Worm (Caenorhabditis elegans): ENCODE results near the gene ent-5.

DNA sequence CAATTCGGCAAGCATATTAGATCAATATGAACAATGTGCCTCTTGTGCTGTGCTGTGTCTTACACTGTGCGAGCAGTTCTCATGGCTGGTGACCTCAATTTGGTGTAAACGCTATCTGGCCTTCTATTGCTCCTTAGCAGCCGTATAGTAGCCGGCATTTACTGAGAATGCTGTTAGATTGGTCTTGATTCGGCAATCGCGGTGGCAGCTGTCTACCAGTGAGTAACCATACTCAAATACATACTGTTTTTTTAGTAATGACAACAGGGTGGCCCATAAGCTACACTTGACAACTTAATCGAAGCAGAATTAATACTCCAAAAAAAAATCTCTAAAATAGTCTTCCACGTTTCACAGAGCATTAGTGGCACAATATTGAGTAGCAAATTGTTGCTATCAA lies 1.9 kb downstream of the ent-5 start, which contains the start of gene C46C11.4:
- TF ChIP-seq fkh-10 (GFP tag; optimal IDR thresholded peaks at IDR 0.05): no peak
- TF ChIP-seq C08G9.2 (tag; optimal IDR thresholded peaks at IDR 0.05): no peak
- no peak for TF ChIP-seq ama-1 (optimal IDR thresholded peaks at IDR 0.05)
- no peak for TF ChIP-seq elt-2 (tag; optimal IDR thresholded peaks at IDR 0.05)
- no peak for TF ChIP-seq C38D4.7 (GFP tag; optimal IDR thresholded peaks at IDR 0.05)
- TF ChIP-seq tbx-2 (tag; optimal IDR thresholded peaks at IDR 0.05): no peak
- no peak for TF ChIP-seq Y22D7AL.16 (tag; optimal IDR thresholded peaks at IDR 0.05)
